Worm (Caenorhabditis elegans) whole organism, L1 larva: ENCODE results near the gene T20B12.4.
A peak's percentile ranks its signal among the peaks of the same experiment; 100 is the strongest.

ENCODE experiments used
- C04F5.9 ChIP-seq: sonication (generic microtip); optimal IDR thresholded peaks from 2 replicates; lab custom pipeline; 2016; ENCODE audit warnings: missing genetic modification characterization, missing compliant biosample characterization
- C34B4.2 ChIP-seq: sonication (generic microtip); optimal IDR thresholded peaks from 2 replicates; lab custom pipeline; 2017; ENCODE audit warnings: mild to moderate bottlenecking, missing genetic modification characterization, missing compliant biosample characterization
- F16B12.6 ChIP-seq: fragments of 150-350 bp; optimal IDR thresholded peaks from 2 replicates; lab custom pipeline; 2014; ENCODE audit warnings: missing biosample characterization, missing genetic modification characterization
- aly-2 ChIP-seq: fragments of 150-350 bp; optimal IDR thresholded peaks from 2 replicates; lab custom pipeline; 2014; ENCODE audit warnings: missing biosample characterization, missing genetic modification characterization
- ama-1 ChIP-seq: fragments of 150-350 bp; optimal IDR thresholded peaks from 2 replicates; lab custom pipeline; 2014
- blmp-1 ChIP-seq: fragments of 150-350 bp; optimal IDR thresholded peaks from 2 replicates; lab custom pipeline; 2014; ENCODE audit warnings: missing biosample characterization, missing genetic modification characterization
- ceh-63 ChIP-seq: fragments of 200-800 bp; sonication (Bioruptor generic); optimal IDR thresholded peaks from 2 replicates; lab custom pipeline; 2018; ENCODE audit warnings: mild to moderate bottlenecking, missing genetic modification characterization, missing compliant biosample characterization
- ceh-8 ChIP-seq: fragments of 200-800 bp; sonication (Bioruptor generic); optimal IDR thresholded peaks from 2 replicates; lab custom pipeline; 2018; ENCODE audit warnings: mild to moderate bottlenecking, missing genetic modification characterization, moderate library complexity, missing compliant biosample characterization
- ceh-88 ChIP-seq: fragments of 200-800 bp; sonication (Bioruptor generic); IDR thresholded peaks from 2 replicates; pipeline ENCODE4 v1.3.6; 2022; ENCODE audit warnings: missing genetic modification characterization, missing compliant biosample characterization
- ceh-90 ChIP-seq: sonication (generic microtip); optimal IDR thresholded peaks from 2 replicates; lab custom pipeline; 2016; ENCODE audit warnings: missing genetic modification characterization, missing compliant biosample characterization
- dpl-1 ChIP-seq, 3 experiments: fragments of 150-350 bp in 2 of 3; sonication (generic microtip) in 1 of 3; optimal IDR thresholded peaks; 2 replicates each; lab custom pipeline; 2014 to 2017; ENCODE audit warnings: missing biosample characterization in 3 of 3, missing genetic modification characterization in 3 of 3, missing genetic modification reagents in 3 of 3
- dsc-1 ChIP-seq: sonication (generic microtip); optimal IDR thresholded peaks from 2 replicates; lab custom pipeline; 2016; ENCODE audit warnings: mild to moderate bottlenecking, missing genetic modification characterization, missing compliant biosample characterization
- egl-13 ChIP-seq: sonication (generic microtip); optimal IDR thresholded peaks from 2 replicates; lab custom pipeline; 2016; ENCODE audit warnings: missing genotype, missing genetic modification reagents, missing genetic modification characterization, missing compliant biosample characterization
- egl-27 ChIP-seq, 2 experiments: fragments of 150-350 bp in 1 of 2; sonication (generic microtip); optimal IDR thresholded peaks; 3 replicates each; lab custom pipeline; 2017 to 2018; ENCODE audit warnings: missing biosample characterization in 2 of 2, missing genetic modification characterization in 2 of 2, missing genetic modification reagents in 2 of 2
- elt-2 ChIP-seq: sonication (generic microtip); optimal IDR thresholded peaks from 2 replicates; lab custom pipeline; 2016; ENCODE audit warnings: missing genetic modification characterization, mild to moderate bottlenecking, inconsistent platforms, missing compliant biosample characterization, missing genetic modification reagents
- elt-3 ChIP-seq, 6 experiments: fragments of 150-350 bp in 1 of 6; sonication (generic microtip); optimal IDR thresholded peaks; 2 replicates each; lab custom pipeline; 2017 to 2018; ENCODE audit warnings: missing biosample characterization in 6 of 6, missing genetic modification characterization in 6 of 6, inconsistent platforms in 1 of 6
- ets-5 ChIP-seq: fragments of 200-800 bp; sonication (Bioruptor generic); IDR thresholded peaks from 2 replicates; pipeline ENCODE4 v1.3.6; 2022; ENCODE audit warnings: missing genetic modification characterization, missing compliant biosample characterization
- fkh-8 ChIP-seq: sonication (generic microtip); optimal IDR thresholded peaks from 2 replicates; lab custom pipeline; 2016; ENCODE audit warnings: mild to moderate bottlenecking, missing genetic modification characterization, missing compliant biosample characterization
- fos-1 ChIP-seq: fragments of 150-350 bp; optimal IDR thresholded peaks from 2 replicates; lab custom pipeline; 2014; ENCODE audit warnings: missing biosample characterization, missing genetic modification characterization
- grh-1 ChIP-seq: fragments of 200-800 bp; sonication (Bioruptor generic); IDR thresholded peaks from 2 replicates; pipeline ENCODE4 v1.3.6; 2022; ENCODE audit warnings: missing genetic modification reagents, missing genetic modification characterization, missing compliant biosample characterization
- irx-1 ChIP-seq: sonication (generic microtip); optimal IDR thresholded peaks from 2 replicates; lab custom pipeline; 2016; ENCODE audit warnings: missing genetic modification characterization, missing compliant biosample characterization
- isw-1 ChIP-seq: fragments of 200-800 bp; sonication (Bioruptor generic); IDR thresholded peaks from 2 replicates; pipeline ENCODE4 v1.3.6; 2022; ENCODE audit warnings: missing genetic modification characterization, missing compliant biosample characterization
- jun-1 ChIP-seq: fragments of 150-350 bp; optimal IDR thresholded peaks from 2 replicates; lab custom pipeline; 2014; ENCODE audit warnings: missing biosample characterization, missing genetic modification reagents, missing genetic modification characterization
- lin-13 ChIP-seq: fragments of 150-350 bp; optimal IDR thresholded peaks from 2 replicates; lab custom pipeline; 2014; ENCODE audit warnings: missing biosample characterization, missing genetic modification reagents, missing genetic modification characterization
- lin-14 ChIP-seq: fragments of 200-800 bp; sonication (Bioruptor generic); optimal IDR thresholded peaks from 2 replicates; lab custom pipeline; 2018; ENCODE audit warnings: mild to moderate bottlenecking, missing genetic modification characterization, moderate library complexity, missing compliant biosample characterization
- lir-3 ChIP-seq: sonication (generic microtip); optimal IDR thresholded peaks from 2 replicates; lab custom pipeline; 2016; ENCODE audit warnings: mild to moderate bottlenecking, missing genetic modification characterization, moderate library complexity, missing compliant biosample characterization; ENCODE audit not compliant: poor library complexity
- lsy-2 ChIP-seq, 2 experiments: fragments of 150-350 bp; optimal IDR thresholded peaks; 2 replicates each; lab custom pipeline; 2014; ENCODE audit warnings: missing biosample characterization in 2 of 2, missing genetic modification characterization in 2 of 2
- mef-2 ChIP-seq: fragments of 150-350 bp; optimal IDR thresholded peaks from 2 replicates; lab custom pipeline; 2014; ENCODE audit warnings: missing biosample characterization, missing genetic modification characterization
- nhr-11 ChIP-seq: fragments of 150-350 bp; optimal IDR thresholded peaks from 2 replicates; lab custom pipeline; 2014; ENCODE audit warnings: missing biosample characterization, missing genetic modification characterization
- nhr-12 ChIP-seq: sonication (generic microtip); optimal IDR thresholded peaks from 2 replicates; lab custom pipeline; 2017; ENCODE audit warnings: missing biosample characterization, missing genetic modification characterization
- nhr-19 ChIP-seq: fragments of 200-800 bp; sonication (Bioruptor generic); conservative IDR thresholded peaks from 2 replicates; pipeline ENCODE4 v1.3.6; 2022; ENCODE audit warnings: missing genetic modification characterization, missing compliant biosample characterization
- nhr-28 ChIP-seq: fragments of 150-350 bp; optimal IDR thresholded peaks from 2 replicates; lab custom pipeline; 2014; ENCODE audit warnings: missing biosample characterization, missing genetic modification characterization
- nhr-47 ChIP-seq: sonication (generic microtip); optimal IDR thresholded peaks from 2 replicates; lab custom pipeline; 2016; ENCODE audit warnings: mild to moderate bottlenecking, missing genetic modification characterization, moderate library complexity, missing compliant biosample characterization
- nhr-84 ChIP-seq: sonication (generic microtip); optimal IDR thresholded peaks from 2 replicates; lab custom pipeline; 2017; ENCODE audit warnings: missing biosample characterization, missing genetic modification characterization
- nhr-85 ChIP-seq: sonication (generic microtip); peaks from one replicate; lab custom pipeline; 2016; ENCODE audit warnings: missing genetic modification characterization, inconsistent platforms, missing compliant biosample characterization
- nhr-90 ChIP-seq: sonication (generic microtip); optimal IDR thresholded peaks from 2 replicates; lab custom pipeline; 2016; ENCODE audit warnings: mild to moderate bottlenecking, missing genetic modification characterization, missing compliant biosample characterization; ENCODE audit not compliant: poor library complexity
- pag-3 ChIP-seq: sonication (generic microtip); optimal IDR thresholded peaks from 2 replicates; lab custom pipeline; 2017; ENCODE audit warnings: missing genetic modification characterization, mild to moderate bottlenecking, missing compliant biosample characterization, antibody characterized with exemption, borderline replicate concordance; ENCODE audit not compliant: insufficient read depth
- pqm-1 ChIP-seq: sonication (generic microtip); optimal IDR thresholded peaks from 3 replicates; lab custom pipeline; 2017; ENCODE audit warnings: missing biosample characterization, missing genetic modification characterization
- snu-23 ChIP-seq: sonication (generic microtip); optimal IDR thresholded peaks from 2 replicates; lab custom pipeline; 2016; ENCODE audit warnings: missing genetic modification characterization, missing compliant biosample characterization
- sox-4 ChIP-seq: sonication (generic microtip); optimal IDR thresholded peaks from 2 replicates; lab custom pipeline; 2016; ENCODE audit warnings: missing genetic modification characterization, missing compliant biosample characterization
- sptf-1 ChIP-seq: fragments of 150-350 bp; optimal IDR thresholded peaks from 2 replicates; lab custom pipeline; 2014; ENCODE audit warnings: missing biosample characterization, missing genetic modification characterization
- sup-37 ChIP-seq: fragments of 200-800 bp; sonication (Bioruptor generic); optimal IDR thresholded peaks from 2 replicates; lab custom pipeline; 2018; ENCODE audit warnings: mild to moderate bottlenecking, missing genetic modification characterization, missing compliant biosample characterization
- swsn-7 ChIP-seq: sonication (generic microtip); optimal IDR thresholded peaks from 2 replicates; lab custom pipeline; 2016; ENCODE audit warnings: missing genetic modification characterization, missing compliant biosample characterization
- tbx-2 ChIP-seq: sonication (generic microtip); optimal IDR thresholded peaks from 2 replicates; lab custom pipeline; 2016; ENCODE audit warnings: missing genetic modification characterization, missing compliant biosample characterization
- tlp-1 ChIP-seq: fragments of 150-350 bp; optimal IDR thresholded peaks from 2 replicates; lab custom pipeline; 2014; ENCODE audit warnings: missing biosample characterization, missing genetic modification characterization
- unc-130 ChIP-seq: fragments of 150-350 bp; optimal IDR thresholded peaks from 2 replicates; lab custom pipeline; 2017; ENCODE audit warnings: missing biosample characterization, missing genetic modification characterization, inconsistent platforms
- unc-30 ChIP-seq: sonication (generic microtip); optimal IDR thresholded peaks from 2 replicates; lab custom pipeline; 2017; ENCODE audit warnings: missing biosample characterization, missing genetic modification characterization
- unc-62 ChIP-seq: fragments of 150-350 bp; optimal IDR thresholded peaks from 2 replicates; lab custom pipeline; 2014; ENCODE audit warnings: missing biosample characterization, missing genetic modification reagents, missing genetic modification characterization
- unc-86 ChIP-seq: sonication (generic microtip); optimal IDR thresholded peaks from 2 replicates; lab custom pipeline; 2016; ENCODE audit warnings: missing genetic modification characterization, missing compliant biosample characterization
- xbp-1 ChIP-seq: sonication (generic microtip); optimal IDR thresholded peaks from 2 replicates; lab custom pipeline; 2016; ENCODE audit warnings: missing genetic modification characterization, missing compliant biosample characterization
- zag-1 ChIP-seq: fragments of 150-350 bp; optimal IDR thresholded peaks from 2 replicates; lab custom pipeline; 2014; ENCODE audit warnings: missing biosample characterization, missing genetic modification characterization
- zip-4 ChIP-seq: fragments of 200-800 bp; sonication (Bioruptor generic); optimal IDR thresholded peaks from 2 replicates; lab custom pipeline; 2018; ENCODE audit warnings: mild to moderate bottlenecking, missing genetic modification characterization, moderate library complexity, missing compliant biosample characterization
- ztf-11 ChIP-seq, 2 experiments: sonication (generic microtip); optimal IDR thresholded peaks; 2 replicates each; lab custom pipeline; 2016 to 2017; ENCODE audit warnings: missing genetic modification characterization in 2 of 2, missing biosample characterization in 1 of 2, missing compliant biosample characterization in 1 of 2

The T20B12.4 gene

ce11 chrIII:7335220-7335619 lies 32.3 kb upstream of the T20B12.4 start, which contains the start of gene F56C9.10 (continued):
- TF ChIP-seq lir-3 (tag; lab: Kevin White, UChicago) (peak; percentile 59), unc-62 (no peak), sup-37 (GFP tag; lab: Kevin White, UChicago) (peak; percentile 38), unc-130 (tag; lab: Kevin White, UChicago) (peak; percentile 78), F16B12.6 (tag; lab: Kevin White, UChicago) (peak; percentile 33), irx-1 (tag; lab: Kevin White, UChicago) (peak; percentile 60), nhr-84 (tag; lab: Kevin White, UChicago) (no peak), ets-5 (GFP tag; lab: Robert Waterston, UW) (no peak), tbx-2 (tag; lab: Kevin White, UChicago) (peak; percentile 85), nhr-12 (tag; lab: Kevin White, UChicago) (no peak), jun-1 (peak; percentile 49), pag-3 (tag; lab: Kevin White, UChicago) (no peak), egl-13 (tag; lab: Kevin White, UChicago) (peak; percentile 51), nhr-28 (no peak), lin-13 (peak; percentile 93), nhr-19 (peak; percentile 86), nhr-11 (tag; lab: Kevin White, UChicago) (peak; percentile 80), ceh-88 (GFP tag; lab: Robert Waterston, UW) (0 out of 2 replicates have a peak, but pooled peaks have one; percentile 42), elt-3 (tag; optimal IDR thresholded peaks at IDR 0.05; lab: Kevin White, UChicago) (peak in 3 of 6 experiments; percentile 58 to 86 (median 80)), nhr-90 (tag; lab: Kevin White, UChicago) (peak; percentile 81), dsc-1 (peak; percentile 52), lin-14 (peak; percentile 97), unc-30 (no peak), zag-1 (tag; lab: Kevin White, UChicago) (no peak), unc-86 (tag; lab: Kevin White, UChicago) (peak; percentile 65), isw-1 (GFP tag; lab: Robert Waterston, UW) (peak; percentile 58), nhr-85 (tag; lab: Kevin White, UChicago) (peak; percentile 92), ceh-63 (no peak), ceh-90 (tag; lab: Kevin White, UChicago) (no peak), sox-4 (tag; lab: Kevin White, UChicago) (peak; percentile 43), nhr-47 (peak; percentile 86), lsy-2 (tag; optimal IDR thresholded peaks at IDR 0.05; lab: Kevin White, UChicago) (peak; percentile 92 to 96), snu-23 (GFP tag; lab: Kevin White, UChicago) (peak; percentile 96), mef-2 (tag; lab: Kevin White, UChicago) (peak; percentile 74), tlp-1 (tag; lab: Kevin White, UChicago) (no peak), C04F5.9 (peak; percentile 42), pqm-1 (tag; lab: Kevin White, UChicago) (no peak), zip-4 (no peak), swsn-7 (tag; lab: Kevin White, UChicago) (peak; percentile 85), ztf-11 (tag; optimal IDR thresholded peaks at IDR 0.05; lab: Kevin White, UChicago) (no peak), fkh-8 (tag; lab: Kevin White, UChicago) (peak; percentile 90), ceh-8 (GFP tag; lab: Kevin White, UChicago) (no peak), dpl-1 (GFP tag; optimal IDR thresholded peaks at IDR 0.05; lab: Kevin White, UChicago) (peak; percentile 65 to 72 (median 69))

ce11 chrIII:7336214-7336613 lies 31.3 kb upstream of the T20B12.4 start, which contains the start of gene gsp-2:
Gene gsp-2, plus strand, starts transcription at chrIII:7336587.
- 0 out of 2 replicates have a peak, but pooled peaks have one; percentile 5 for TF ChIP-seq grh-1 (GFP tag; lab: Robert Waterston, UW)
- TF ChIP-seq unc-130 (tag; lab: Kevin White, UChicago), result peak; percentile 81
- peak; percentile 73 for TF ChIP-seq isw-1 (GFP tag; lab: Robert Waterston, UW)
- no peak for TF ChIP-seq sup-37 (GFP tag; lab: Kevin White, UChicago)
- no peak for TF ChIP-seq egl-27 (tag; optimal IDR thresholded peaks at IDR 0.05; lab: Kevin White, UChicago)
- peak; percentile 78 for TF ChIP-seq blmp-1 (tag; lab: Kevin White, UChicago)
- TF ChIP-seq C04F5.9, result no peak
- peak; percentile 63 for TF ChIP-seq xbp-1 (tag; lab: Kevin White, UChicago)
- no peak for TF ChIP-seq C34B4.2 (tag; lab: Kevin White, UChicago)
- TF ChIP-seq ama-1 (lab: Kevin White, UChicago), result no peak
- peak; percentile 81 for TF ChIP-seq nhr-19
- no peak; the same call in 1 of the 2 replicates for TF ChIP-seq ceh-88 (GFP tag; lab: Robert Waterston, UW)
- TF ChIP-seq tlp-1 (tag; lab: Kevin White, UChicago), result no peak
- no peak for TF ChIP-seq sptf-1 (tag; lab: Kevin White, UChicago)
- no peak for TF ChIP-seq egl-13 (tag; lab: Kevin White, UChicago)
- peak; percentile 60 for TF ChIP-seq tbx-2 (tag; lab: Kevin White, UChicago)
- TF ChIP-seq elt-2 (tag; lab: Kevin White, UChicago), result no peak
- peak; percentile 26 for TF ChIP-seq fos-1
- TF ChIP-seq lin-14, result peak; percentile 85
- TF ChIP-seq aly-2 (tag; lab: Kevin White, UChicago), result no peak
